Fruit fly (Drosophila melanogaster): ENCODE results near the gene CG31156.

Gene CG31156

dm6 chr3R:22624737-22625136 lies 11.3 kb upstream of the CG31156 start (continued):
- TF ChIP-seq Poxn (GFP tag; IDR thresholded peaks at IDR 0.05) (no peak), CG12942 (GFP tag; optimal IDR thresholded peaks at IDR 0.05) (no peak), HLHmδ (GFP tag; optimal IDR thresholded peaks at IDR 0.05) (no peak), H2.0 (GFP tag; IDR thresholded peaks at IDR 0.05) (peak; percentile 48; the same call in 1 of the 2 replicates), ci (GFP tag; IDR thresholded peaks at IDR 0.05) (peak; percentile 91), Gsc (GFP tag; IDR thresholded peaks at IDR 0.05) (no peak), nmo (GFP tag; optimal IDR thresholded peaks at IDR 0.05) (peak; percentile 61), Dp (GFP tag; optimal IDR thresholded peaks at IDR 0.05) (no peak), CG12219 (GFP tag; optimal IDR thresholded peaks at IDR 0.05) (peak; percentile 56), gsb-n (tag; optimal IDR thresholded peaks at IDR 0.05) (no peak), gro (GFP tag; optimal IDR thresholded peaks at IDR 0.05) (no peak), Hmx (GFP tag; optimal IDR thresholded peaks at IDR 0.05) (no peak), CG12744 (GFP tag; optimal IDR thresholded peaks at IDR 0.05) (no peak), esg (GFP tag; conservative IDR thresholded peaks at IDR 0.05) (peak; percentile 68), ash1 (GFP tag; optimal IDR thresholded peaks at IDR 0.05) (no peak), CG32772 (GFP tag; IDR thresholded peaks at IDR 0.05) (peak; percentile 67), ac (GFP tag; optimal IDR thresholded peaks at IDR 0.05) (no peak), pb (GFP tag; optimal IDR thresholded peaks at IDR 0.05) (peak; percentile 15), maf-S (GFP tag; optimal IDR thresholded peaks at IDR 0.05) (no peak), Stat92E (GFP tag; optimal IDR thresholded peaks at IDR 0.05) (no peak), Mrtf (GFP tag; IDR thresholded peaks at IDR 0.05) (peak; percentile 61; the same call in 1 of the 3 replicates), GATAe (GFP tag; conservative IDR thresholded peaks at IDR 0.05) (no peak), CG10565 (GFP tag; optimal IDR thresholded peaks at IDR 0.05) (no peak), CG3726 (GFP tag; IDR thresholded peaks at IDR 0.05) (peak; percentile 54; the same call in 1 of the 3 replicates), tna (GFP tag; IDR thresholded peaks at IDR 0.05; ENCODE audit: partially characterized antibody) (no peak), psq (GFP tag; optimal IDR thresholded peaks at IDR 0.05) (no peak), D19A (tag; optimal IDR thresholded peaks at IDR 0.05) (no peak), HLH4C (GFP tag; IDR thresholded peaks at IDR 0.05; ENCODE audit: partially characterized antibody) (no peak), CG17912 (GFP tag; optimal IDR thresholded peaks at IDR 0.05) (no peak), CG7271 (tag; optimal IDR thresholded peaks at IDR 0.05) (no peak), zf30C (GFP tag; optimal IDR thresholded peaks at IDR 0.05) (peak; percentile 7), MBD-R2 (GFP tag; IDR thresholded peaks at IDR 0.05) (peak; percentile 25; the same call in 1 of the 2 replicates), Dref (GFP tag; IDR thresholded peaks at IDR 0.05) (no peak), CG12659 (GFP tag; optimal IDR thresholded peaks at IDR 0.05) (peak; percentile 42), Xbp1 (GFP tag; optimal IDR thresholded peaks at IDR 0.05) (peak; percentile 65), Ada2b (GFP tag; IDR thresholded peaks at IDR 0.05) (peak; percentile 72), cas (GFP tag; IDR thresholded peaks at IDR 0.05) (no peak), prd (optimal IDR thresholded peaks at IDR 0.05) (no peak), prd (GFP tag; IDR thresholded peaks at IDR 0.05) (peak; percentile 70; the same call in 2 of the 3 replicates), CG6689 (GFP tag; IDR thresholded peaks at IDR 0.05) (peak; percentile 73), CG6854 (GFP tag; optimal IDR thresholded peaks at IDR 0.05) (no peak), fru (optimal IDR thresholded peaks at IDR 0.05) (no peak), dysf (GFP tag; IDR thresholded peaks at IDR 0.05) (peak; percentile 71), Hr78 (GFP tag; optimal IDR thresholded peaks at IDR 0.05) (no peak), sqz (GFP tag; optimal IDR thresholded peaks at IDR 0.05) (peak; percentile 18), CG14965 (GFP tag; optimal IDR thresholded peaks at IDR 0.05; ENCODE audit: borderline replicate concordance) (no peak), nerfin-2 (GFP tag; IDR thresholded peaks at IDR 0.05; ENCODE audit: partially characterized antibody) (no peak), BEAF-32 (GFP tag; optimal IDR thresholded peaks at IDR 0.05) (no peak), CG4328 (GFP tag; optimal IDR thresholded peaks at IDR 0.05) (no peak), fu2 (GFP tag; optimal IDR thresholded peaks at IDR 0.05) (peak; percentile 36), CG9609 (GFP tag; optimal IDR thresholded peaks at IDR 0.05) (peak; percentile 7), disco-r (GFP tag; optimal IDR thresholded peaks at IDR 0.05) (peak; percentile 20)
